Worm (Caenorhabditis elegans) whole organism, midembryonic: ENCODE data around the gene gldi-2.

Experiments used
- T22C8.4 ChIP-seq: fragments of 200-800 bp; sonication (Bioruptor generic); IDR thresholded peaks from 2 replicates; pipeline ENCODE4 v1.3.6; 2022; ENCODE audit warnings: missing genetic modification characterization, missing compliant biosample characterization
- cog-1 ChIP-seq: sonication (generic microtip); optimal IDR thresholded peaks from 2 replicates; lab custom pipeline; 2016; ENCODE audit warnings: missing genetic modification characterization, missing compliant biosample characterization
- flt-1 ChIP-seq: fragments of 200-800 bp; sonication (Bioruptor generic); IDR thresholded peaks from 2 replicates; pipeline ENCODE4 v1.3.6; 2022; ENCODE audit warnings: missing genetic modification characterization, missing compliant biosample characterization
- klf-2 ChIP-seq: fragments of 200-800 bp; sonication (Bioruptor generic); conservative IDR thresholded peaks from 2 replicates; pipeline ENCODE4 v1.3.6; 2022; ENCODE audit warnings: missing genetic modification reagents, missing genetic modification characterization, missing compliant biosample characterization
- ref-1 ChIP-seq: fragments of 200-800 bp; sonication (Bioruptor generic); conservative IDR thresholded peaks from 2 replicates; pipeline ENCODE4 v1.3.6; 2022; ENCODE audit warnings: missing genetic modification reagents, missing genetic modification characterization, missing compliant biosample characterization

DNA sequence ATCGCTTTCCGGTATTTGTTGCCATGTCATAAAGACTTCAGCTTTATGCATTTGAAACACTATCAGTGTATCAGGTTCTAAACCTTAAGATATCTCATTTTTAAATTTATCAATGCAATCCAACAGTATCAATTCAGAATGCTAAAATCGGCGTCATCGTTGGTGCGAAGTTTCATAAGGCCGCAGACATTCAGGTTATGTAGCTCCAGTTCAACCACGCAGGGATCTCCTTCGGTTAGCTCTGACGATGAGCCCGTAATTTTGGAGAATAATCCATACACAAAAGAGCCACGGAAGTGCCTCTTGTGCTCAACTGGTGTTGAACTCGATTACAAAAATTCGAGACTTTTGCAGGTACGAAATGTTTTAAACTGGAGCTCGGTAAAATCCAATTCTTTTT is 47.2 kb upstream of the gldi-2 start, which contains the start of gene mrps-18.C:
- TF ChIP-seq klf-2 (GFP tag; lab: Robert Waterston, UW) (no peak), flt-1 (GFP tag; lab: Robert Waterston, UW) (no peak), cog-1 (tag; lab: Kevin White, UChicago) (no peak), T22C8.4 (GFP tag; lab: Robert Waterston, UW) (no peak), ref-1 (GFP tag; lab: Robert Waterston, UW) (no peak)
